Worm (Caenorhabditis elegans) whole organism, L3 larva: Measurements from ENCODE around the gene appg-2.
A peak's percentile ranks its signal among the peaks of the same experiment; 100 is the strongest.

Experiments
- R02D3.7 ChIP-seq: fragments of 150-350 bp; optimal IDR thresholded peaks from 2 replicates; lab custom pipeline; 2014; ENCODE audit warnings: missing biosample characterization, missing genetic modification characterization
- ZK546.5 ChIP-seq: sonication (generic microtip); optimal IDR thresholded peaks from 2 replicates; lab custom pipeline; 2017; ENCODE audit warnings: missing biosample characterization, missing genetic modification characterization
- aly-2 ChIP-seq: fragments of 150-350 bp; optimal IDR thresholded peaks from 2 replicates; lab custom pipeline; 2014; ENCODE audit warnings: missing biosample characterization, missing genetic modification characterization
- ama-1 ChIP-seq: fragments of 150-350 bp; optimal IDR thresholded peaks from 2 replicates; lab custom pipeline; 2018
- ceh-16 ChIP-seq: sonication (generic microtip); optimal IDR thresholded peaks from 2 replicates; lab custom pipeline; 2017; ENCODE audit warnings: missing biosample characterization, missing genetic modification characterization
- ceh-28 ChIP-seq: fragments of 150-350 bp; optimal IDR thresholded peaks from 2 replicates; lab custom pipeline; 2014; ENCODE audit warnings: missing biosample characterization, missing genetic modification reagents, missing genetic modification characterization
- ceh-82 ChIP-seq: fragments of 150-350 bp; optimal IDR thresholded peaks from 2 replicates; lab custom pipeline; 2014; ENCODE audit warnings: missing biosample characterization, missing genetic modification characterization
- ceh-9 ChIP-seq: sonication (generic microtip); optimal IDR thresholded peaks from 2 replicates; lab custom pipeline; 2018; ENCODE audit warnings: missing biosample characterization, missing genetic modification characterization
- daf-12 ChIP-seq: fragments of 150-350 bp; optimal IDR thresholded peaks from 2 replicates; lab custom pipeline; 2014; ENCODE audit warnings: missing biosample characterization, missing genetic modification reagents, missing genetic modification characterization
- egl-27 ChIP-seq: sonication (generic microtip); optimal IDR thresholded peaks from 4 replicates; lab custom pipeline; 2017; ENCODE audit warnings: missing biosample characterization, missing genetic modification reagents, missing genetic modification characterization
- egl-5 ChIP-seq: fragments of 150-350 bp; optimal IDR thresholded peaks from 2 replicates; lab custom pipeline; 2017; ENCODE audit warnings: missing biosample characterization, missing genetic modification reagents, missing genetic modification characterization, inconsistent platforms
- elt-1 ChIP-seq: fragments of 150-350 bp; optimal IDR thresholded peaks from 2 replicates; lab custom pipeline; 2014; ENCODE audit warnings: missing biosample characterization, missing genetic modification characterization
- elt-2 ChIP-seq: sonication (generic microtip); optimal IDR thresholded peaks from 2 replicates; lab custom pipeline; 2016; ENCODE audit warnings: missing genetic modification reagents, mild to moderate bottlenecking, missing genetic modification characterization, missing compliant biosample characterization
- elt-3 ChIP-seq, 3 experiments: fragments of 150-350 bp in 1 of 3; sonication (generic microtip) in 2 of 3; optimal IDR thresholded peaks; 2 replicates in 2 of 3; 4 replicates in 1 of 3; lab custom pipeline; 2014 to 2017; ENCODE audit warnings: missing biosample characterization in 3 of 3, missing genetic modification characterization in 3 of 3
- eor-1 ChIP-seq, 2 experiments: fragments of 150-350 bp; optimal IDR thresholded peaks; 2 replicates each; lab custom pipeline; 2014 to 2018; ENCODE audit warnings: missing biosample characterization in 2 of 2, missing genetic modification characterization in 2 of 2
- fkh-10 ChIP-seq: sonication (generic microtip); optimal IDR thresholded peaks from 2 replicates; lab custom pipeline; 2017; ENCODE audit warnings: missing biosample characterization, missing genetic modification reagents, missing genetic modification characterization
- fkh-2 ChIP-seq: fragments of 150-350 bp; optimal IDR thresholded peaks from 2 replicates; lab custom pipeline; 2014; ENCODE audit warnings: missing biosample characterization, missing genetic modification reagents, missing genetic modification characterization
- fos-1 ChIP-seq: fragments of 150-350 bp; optimal IDR thresholded peaks from 2 replicates; lab custom pipeline; 2014; ENCODE audit warnings: missing biosample characterization, missing genetic modification characterization
- hmg-11 ChIP-seq: sonication (generic microtip); optimal IDR thresholded peaks from 2 replicates; lab custom pipeline; 2016; ENCODE audit warnings: missing genetic modification characterization, missing compliant biosample characterization
- jun-1 ChIP-seq: fragments of 150-350 bp; optimal IDR thresholded peaks from 2 replicates; lab custom pipeline; 2014; ENCODE audit warnings: missing biosample characterization, missing genetic modification reagents, missing genetic modification characterization
- lin-15B ChIP-seq: fragments of 150-350 bp; optimal IDR thresholded peaks from 2 replicates; lab custom pipeline; 2014; ENCODE audit warnings: missing biosample characterization, missing genetic modification characterization
- lin-39 ChIP-seq: fragments of 150-350 bp; optimal IDR thresholded peaks from 2 replicates; lab custom pipeline; 2018; ENCODE audit warnings: missing biosample characterization, missing genetic modification reagents, missing genetic modification characterization
- lsy-12 ChIP-seq: sonication (generic microtip); optimal IDR thresholded peaks from 2 replicates; lab custom pipeline; 2016; ENCODE audit warnings: mild to moderate bottlenecking, missing genetic modification characterization, missing compliant biosample characterization
- mdl-1 ChIP-seq: fragments of 150-350 bp; optimal IDR thresholded peaks from 2 replicates; lab custom pipeline; 2014; ENCODE audit warnings: missing biosample characterization, missing genetic modification characterization
- mml-1 ChIP-seq: fragments of 150-350 bp; sonication (generic microtip); optimal IDR thresholded peaks from 3 replicates; lab custom pipeline; 2014; ENCODE audit warnings: missing biosample characterization, missing genetic modification characterization
- nfya-1 ChIP-seq: sonication (generic microtip); optimal IDR thresholded peaks from 2 replicates; lab custom pipeline; 2017; ENCODE audit warnings: missing genetic modification characterization, mild to moderate bottlenecking, missing compliant biosample characterization, antibody characterized with exemption, moderate library complexity; ENCODE audit not compliant: insufficient read depth
- nhr-11 ChIP-seq: fragments of 150-350 bp; optimal IDR thresholded peaks from 2 replicates; lab custom pipeline; 2014; ENCODE audit warnings: missing biosample characterization, missing genetic modification characterization
- nhr-12 ChIP-seq: fragments of 150-350 bp; optimal IDR thresholded peaks from 2 replicates; lab custom pipeline; 2014; ENCODE audit warnings: missing biosample characterization, missing genetic modification characterization
- nhr-23 ChIP-seq: fragments of 150-350 bp; optimal IDR thresholded peaks from 2 replicates; lab custom pipeline; 2014; ENCODE audit warnings: missing biosample characterization, missing genetic modification reagents, missing genetic modification characterization
- nhr-237 ChIP-seq: fragments of 150-350 bp; optimal IDR thresholded peaks from 2 replicates; lab custom pipeline; 2014; ENCODE audit warnings: missing biosample characterization, missing genetic modification characterization
- nhr-25 ChIP-seq: sonication (generic microtip); optimal IDR thresholded peaks from 2 replicates; lab custom pipeline; 2017; ENCODE audit warnings: missing biosample characterization, missing genetic modification characterization
- nhr-28 ChIP-seq: fragments of 150-350 bp; optimal IDR thresholded peaks from 2 replicates; lab custom pipeline; 2014; ENCODE audit warnings: missing biosample characterization, missing genetic modification characterization
- nhr-43 ChIP-seq: sonication (generic microtip); optimal IDR thresholded peaks from 2 replicates; lab custom pipeline; 2016; ENCODE audit warnings: mild to moderate bottlenecking, missing genetic modification characterization, missing compliant biosample characterization; ENCODE audit not compliant: poor library complexity, severe bottlenecking
- nhr-67 ChIP-seq: fragments of 150-350 bp; optimal IDR thresholded peaks from 2 replicates; lab custom pipeline; 2014; ENCODE audit warnings: missing biosample characterization, missing genetic modification characterization
- nhr-76 ChIP-seq: fragments of 150-350 bp; sonication (generic microtip); optimal IDR thresholded peaks from 5 replicates; lab custom pipeline; 2014; ENCODE audit warnings: missing biosample characterization, missing genetic modification characterization
- nhr-77 ChIP-seq: fragments of 150-350 bp; optimal IDR thresholded peaks from 2 replicates; lab custom pipeline; 2014; ENCODE audit warnings: missing biosample characterization, missing genetic modification characterization
- pha-4 ChIP-seq: fragments of 150-350 bp; optimal IDR thresholded peaks from 2 replicates; lab custom pipeline; 2014; ENCODE audit warnings: missing biosample characterization, missing genetic modification reagents, missing genetic modification characterization
- pqm-1 ChIP-seq: fragments of 150-350 bp; optimal IDR thresholded peaks from 2 replicates; lab custom pipeline; 2017; ENCODE audit warnings: missing biosample characterization, missing genetic modification characterization, inconsistent platforms
- sea-2 ChIP-seq: fragments of 150-350 bp; sonication (generic microtip); optimal IDR thresholded peaks from 4 replicates; lab custom pipeline; 2014; ENCODE audit warnings: missing biosample characterization, missing genetic modification reagents, missing genetic modification characterization
- skn-1 ChIP-seq: fragments of 150-350 bp; optimal IDR thresholded peaks from 2 replicates; lab custom pipeline; 2014; ENCODE audit warnings: missing biosample characterization, missing genetic modification characterization
- snpc-4 ChIP-seq: fragments of 150-350 bp; optimal IDR thresholded peaks from 2 replicates; lab custom pipeline; 2014; ENCODE audit warnings: missing biosample characterization, missing genetic modification characterization
- tbx-2 ChIP-seq: sonication (generic microtip); optimal IDR thresholded peaks from 2 replicates; lab custom pipeline; 2016; ENCODE audit warnings: mild to moderate bottlenecking, missing genetic modification characterization, missing compliant biosample characterization
- unc-39 ChIP-seq: sonication (generic microtip); optimal IDR thresholded peaks from 4 replicates; lab custom pipeline; 2017; ENCODE audit warnings: missing biosample characterization, missing genetic modification characterization
- unc-62 ChIP-seq: fragments of 150-350 bp; sonication (generic microtip); optimal IDR thresholded peaks from 4 replicates; lab custom pipeline; 2014; ENCODE audit warnings: missing biosample characterization, missing genetic modification reagents, missing genetic modification characterization
- zag-1 ChIP-seq: fragments of 150-350 bp; optimal IDR thresholded peaks from 2 replicates; lab custom pipeline; 2014; ENCODE audit warnings: missing biosample characterization, missing genetic modification characterization
- ztf-11 ChIP-seq: fragments of 150-350 bp; optimal IDR thresholded peaks from 2 replicates; lab custom pipeline; 2014; ENCODE audit warnings: missing biosample characterization, missing genetic modification characterization
- ztf-4 ChIP-seq: fragments of 150-350 bp; optimal IDR thresholded peaks from 2 replicates; lab custom pipeline; 2014; ENCODE audit warnings: missing biosample characterization, missing genetic modification characterization

The appg-2 gene

ce11 chrII:8787376-8787775 is 13.6 kb upstream of the appg-2 start (continued):
- TF ChIP-seq ztf-4 = peak; percentile 59
- peak; percentile 99 for TF ChIP-seq pha-4 (tag; lab: Kevin White, UChicago)
- TF ChIP-seq nhr-12 (tag; lab: Kevin White, UChicago) = no peak
- no peak for TF ChIP-seq ceh-9 (tag; lab: Kevin White, UChicago)
- TF ChIP-seq nhr-67 (tag; lab: Kevin White, UChicago) = no peak
- peak; percentile 98 for TF ChIP-seq fkh-2 (tag; lab: Kevin White, UChicago)

ce11 chrII:8788752-8789151 is 12.2 kb upstream of the appg-2 start:
- TF ChIP-seq lsy-12 (peak; percentile 21), egl-27 (tag; lab: Kevin White, UChicago) (no peak)

ce11 chrII:8789828-8790558 is 10.9 kb upstream of the appg-2 start, which contains the start of gene F07H5.13:
Gene F07H5.13 (plus strand): TSS chrII:8790557.
- TF ChIP-seq nhr-76 (tag; lab: Kevin White, UChicago) (no peak), lin-39 (tag; lab: Kevin White, UChicago) (no peak), elt-3 (tag; optimal IDR thresholded peaks at IDR 0.05; lab: Kevin White, UChicago) (no peak), daf-12 (tag; lab: Kevin White, UChicago) (no peak), R02D3.7 (tag; lab: Kevin White, UChicago) (no peak), elt-1 (tag; lab: Kevin White, UChicago) (peak; percentile 2), ceh-28 (no peak), ceh-16 (tag; lab: Kevin White, UChicago) (no peak), ZK546.5 (tag; lab: Kevin White, UChicago) (no peak), nhr-67 (tag; lab: Kevin White, UChicago) (no peak), ceh-9 (tag; lab: Kevin White, UChicago) (no peak), skn-1 (tag; lab: Kevin White, UChicago) (no peak), fkh-10 (GFP tag; lab: Kevin White, UChicago) (no peak), nhr-12 (tag; lab: Kevin White, UChicago) (no peak), nfya-1 (tag; lab: Kevin White, UChicago) (no peak), sea-2 (GFP tag; lab: Kevin White, UChicago) (no peak), mml-1 (tag; lab: Kevin White, UChicago) (no peak), nhr-23 (peak; percentile 17), ama-1 (lab: Kevin White, UChicago) (peak; percentile 94), pqm-1 (tag; lab: Kevin White, UChicago) (no peak), lin-15B (tag; lab: Kevin White, UChicago) (no peak), nhr-25 (tag; lab: Kevin White, UChicago) (peak; percentile 58), jun-1 (tag; lab: Kevin White, UChicago) (no peak), snpc-4 (tag; lab: Kevin White, UChicago) (no peak), fkh-2 (tag; lab: Kevin White, UChicago) (no peak), unc-62 (no peak), eor-1 (tag; optimal IDR thresholded peaks at IDR 0.05; lab: Kevin White, UChicago) (no peak), ceh-82 (tag; lab: Kevin White, UChicago) (no peak), lsy-12 (peak; percentile 70), elt-2 (tag; lab: Kevin White, UChicago) (peak; percentile 48), tbx-2 (peak; percentile 52), mdl-1 (tag; lab: Kevin White, UChicago) (no peak), fos-1 (tag; lab: Kevin White, UChicago) (no peak), aly-2 (tag; lab: Kevin White, UChicago) (no peak), zag-1 (tag; lab: Kevin White, UChicago) (no peak), unc-39 (tag; lab: Kevin White, UChicago) (no peak), hmg-11 (tag; lab: Kevin White, UChicago) (no peak), nhr-77 (tag; lab: Kevin White, UChicago) (peak; percentile 17), ztf-4 (peak; percentile 71), nhr-28 (no peak), nhr-43 (peak; percentile 87), nhr-11 (no peak), egl-27 (tag; lab: Kevin White, UChicago) (no peak), nhr-237 (no peak), ztf-11 (tag; lab: Kevin White, UChicago) (no peak), pha-4 (tag; lab: Kevin White, UChicago) (peak; percentile 30), egl-5 (tag; lab: Kevin White, UChicago) (no peak)
